Worm (Caenorhabditis elegans) whole organism, L3 larva: ENCODE measurements around the gene igdb-2.

ENCODE experiments used
- aly-2 ChIP-seq: fragments of 150-350 bp; optimal IDR thresholded peaks from 2 replicates; lab custom pipeline; 2014; ENCODE audit warnings: missing biosample characterization, missing genetic modification characterization
- fos-1 ChIP-seq: fragments of 150-350 bp; optimal IDR thresholded peaks from 2 replicates; lab custom pipeline; 2014; ENCODE audit warnings: missing biosample characterization, missing genetic modification characterization
- unc-62 ChIP-seq: fragments of 150-350 bp; sonication (generic microtip); optimal IDR thresholded peaks from 4 replicates; lab custom pipeline; 2014; ENCODE audit warnings: missing biosample characterization, missing genetic modification reagents, missing genetic modification characterization

- TF ChIP-seq unc-62 (GFP tag; lab: Kevin White, UChicago) (no peak), aly-2 (no peak), fos-1 (tag; lab: Kevin White, UChicago) (no peak)
Observed at ce11 chrIV:12456613-12457012, 11.8 kb upstream of the igdb-2 start, which contains the start of gene C25G4.7.
